Worm (Caenorhabditis elegans) whole organism, L1 larva: ENCODE data around the gene mig-38.

Source experiments
- elt-3 ChIP-seq, 6 experiments: fragments of 150-350 bp in 1 of 6; sonication (generic microtip); optimal IDR thresholded peaks; 2 replicates each; lab custom pipeline; 2017 to 2018; ENCODE audit warnings: missing biosample characterization in 6 of 6, missing genetic modification characterization in 6 of 6, inconsistent platforms in 1 of 6
- nhr-76 ChIP-seq: sonication (generic microtip); optimal IDR thresholded peaks from 2 replicates; lab custom pipeline; 2017; ENCODE audit warnings: missing biosample characterization, missing genetic modification characterization

DNA sequence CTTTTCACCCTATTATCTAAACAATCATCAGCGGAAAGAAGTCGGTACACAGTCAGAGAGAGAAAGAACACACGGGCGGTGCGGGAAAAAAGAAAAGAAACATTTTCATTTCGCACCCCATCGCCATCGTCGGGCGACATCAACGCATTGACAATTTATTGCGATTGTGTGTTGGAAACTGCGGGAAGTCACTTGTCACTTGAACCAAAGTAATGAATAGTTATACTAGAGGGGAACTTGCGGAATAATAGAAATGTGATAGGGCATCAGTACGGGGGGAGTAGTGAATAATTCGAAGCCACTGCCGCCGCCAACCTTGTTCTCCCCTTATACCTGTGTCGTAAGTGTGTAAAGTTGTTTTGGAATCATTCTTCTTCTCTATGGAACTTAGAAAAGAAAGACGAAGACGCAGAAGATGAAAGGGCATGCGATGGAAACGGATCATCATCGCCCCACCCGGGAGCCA lies 22.6 kb upstream of the mig-38 start:
- TF ChIP-seq elt-3 (tag; optimal IDR thresholded peaks at IDR 0.05; lab: Kevin White, UChicago), result peak in 1 of 6 experiments; percentile 4
- TF ChIP-seq nhr-76 (tag; lab: Kevin White, UChicago), result no peak
